Worm (Caenorhabditis elegans): Measurements from ENCODE around the gene alh-11.

- TF ChIP-seq lin-40 (tag; optimal IDR thresholded peaks at IDR 0.05): no peak
- no peak for TF ChIP-seq cebp-2 (GFP tag; IDR thresholded peaks at IDR 0.05)
- no peak for TF ChIP-seq pbrm-1 (GFP tag; IDR thresholded peaks at IDR 0.05)
- no peak for TF ChIP-seq unc-62 (GFP tag; optimal IDR thresholded peaks at IDR 0.05)
These were observed 34.2 kb downstream of the alh-11 start for ce11 chrIII:744459-744858.
